Fruit fly (Drosophila melanogaster): ENCODE measurements around the gene PIG-Wb.

Gene PIG-Wb

dm6 chr3L:1710562-1710961, 27.3 kb downstream of the PIG-Wb start:
- TF ChIP-seq noc (tag; optimal IDR thresholded peaks at IDR 0.05): no peak

dm6 chr3L:1709161-1709560, 28.7 kb downstream of the PIG-Wb start:
- TF ChIP-seq noc (tag; optimal IDR thresholded peaks at IDR 0.05): no peak

- no peak for TF ChIP-seq noc (tag; optimal IDR thresholded peaks at IDR 0.05)
These were observed 35.5 kb downstream of the PIG-Wb start, which contains the start of gene CG13931 for dm6 chr3L:1702367-1702927. TSS of gene CG13931 (minus strand) at chr3L:1702407.

- no peak for TF ChIP-seq noc (tag; optimal IDR thresholded peaks at IDR 0.05)
These were observed 43.6 kb downstream of the PIG-Wb start, which contains the start of gene CG12011 for dm6 chr3L:1694317-1694716. TSS of gene CG12011 (plus strand) at chr3L:1694617.

dm6 chr3L:1692859-1693258, 45.0 kb downstream of the PIG-Wb start:
- TF ChIP-seq noc (tag; optimal IDR thresholded peaks at IDR 0.05): no peak

- TF ChIP-seq noc (tag; optimal IDR thresholded peaks at IDR 0.05): no peak
These were observed 45.7 kb downstream of the PIG-Wb start for dm6 chr3L:1692122-1692786.

dm6 chr3L:1690727-1691413, 47.0 kb downstream of the PIG-Wb start:
- TF ChIP-seq noc (tag; optimal IDR thresholded peaks at IDR 0.05): no peak

- TF ChIP-seq noc (tag; optimal IDR thresholded peaks at IDR 0.05): no peak
These were observed 49.3 kb downstream of the PIG-Wb start for dm6 chr3L:1688569-1688968.

- TF ChIP-seq noc (tag; optimal IDR thresholded peaks at IDR 0.05): no peak
These were observed 49.7 kb downstream of the PIG-Wb start for dm6 chr3L:1688161-1688560.

Measured in whole organism, larva.